Worm (Caenorhabditis elegans): ENCODE data around the gene mdt-10.

DNA sequence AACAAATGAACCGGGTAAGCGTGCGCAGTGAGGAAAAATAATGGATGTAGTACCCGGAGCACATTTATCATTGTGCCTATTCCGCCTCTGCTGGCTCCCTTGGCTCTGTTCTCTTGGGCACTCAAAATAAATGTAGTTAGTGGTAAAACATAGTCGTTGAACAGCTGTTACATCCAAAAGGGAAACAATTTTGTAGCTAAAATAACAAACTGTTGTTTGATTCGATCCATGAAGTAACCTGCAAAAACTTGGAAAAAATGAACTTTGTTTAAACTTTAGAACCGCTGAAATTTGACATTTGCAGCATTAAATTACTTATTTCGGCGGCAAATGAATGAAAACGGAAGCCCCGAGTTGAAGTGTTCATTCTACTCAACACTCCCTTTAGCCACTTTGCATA lies 38.8 kb upstream of the mdt-10 start:
- TF ChIP-seq pha-4 (tag; optimal IDR thresholded peaks at IDR 0.05) (no peak), R02D3.7 (tag; optimal IDR thresholded peaks at IDR 0.05) (no peak), snpc-4 (tag; optimal IDR thresholded peaks at IDR 0.05) (no peak), pqm-1 (tag; optimal IDR thresholded peaks at IDR 0.05) (no peak), ZK546.5 (tag; optimal IDR thresholded peaks at IDR 0.05) (no peak), mdl-1 (tag; optimal IDR thresholded peaks at IDR 0.05) (no peak), ztf-11 (tag; optimal IDR thresholded peaks at IDR 0.05) (no peak), egl-27 (tag; optimal IDR thresholded peaks at IDR 0.05) (no peak), nhr-67 (tag; optimal IDR thresholded peaks at IDR 0.05) (no peak), aly-2 (tag; optimal IDR thresholded peaks at IDR 0.05) (no peak), unc-62 (GFP tag; optimal IDR thresholded peaks at IDR 0.05) (no peak), nhr-76 (tag; optimal IDR thresholded peaks at IDR 0.05) (no peak), fkh-10 (GFP tag; optimal IDR thresholded peaks at IDR 0.05) (no peak)

All from whole organism, L3 larva.